Worm (Caenorhabditis elegans): ENCODE measurements around the gene glrx-21.

- no peak for TF ChIP-seq pag-3 (tag; optimal IDR thresholded peaks at IDR 0.05; ENCODE audit: borderline replicate concordance)
- TF ChIP-seq pat-9 (tag; optimal IDR thresholded peaks at IDR 0.05): no peak
- no peak for TF ChIP-seq ceh-9 (tag; optimal IDR thresholded peaks at IDR 0.05)
- TF ChIP-seq lin-11 (tag; optimal IDR thresholded peaks at IDR 0.05): no peak
Measured at ce11 chrIII:5308278-5308677, 37.6 kb downstream of the glrx-21 start, which contains the start of gene mog-3.

Measured in whole organism, late embryonic.